Fruit fly (Drosophila melanogaster): Measurements from ENCODE around the gene CG4161.

CG4161 gene

dm6 chr2L:15441852-15442549 lies 8.9 kb downstream of the CG4161 start (continued):
- TF ChIP-seq CG7839 (tag; optimal IDR thresholded peaks at IDR 0.05) = peak; percentile 69
- no peak for TF ChIP-seq CG4404 (GFP tag; IDR thresholded peaks at IDR 0.05)
- no peak for TF ChIP-seq CG2129 (GFP tag; IDR thresholded peaks at IDR 0.05; ENCODE audit: partially characterized antibody)
- TF ChIP-seq CG4424 (GFP tag; optimal IDR thresholded peaks at IDR 0.05) = peak; percentile 0
- no peak for TF ChIP-seq CG1603 (tag; optimal IDR thresholded peaks at IDR 0.05)
- TF ChIP-seq Asciz (GFP tag; optimal IDR thresholded peaks at IDR 0.05) = peak; percentile 12
- TF ChIP-seq crp (GFP tag; optimal IDR thresholded peaks at IDR 0.05) = no peak
- peak; percentile 100 for TF ChIP-seq Hey (tag; optimal IDR thresholded peaks at IDR 0.05)
- no peak for TF ChIP-seq dan (GFP tag; IDR thresholded peaks at IDR 0.05)
- TF ChIP-seq CG3281 (GFP tag; optimal IDR thresholded peaks at IDR 0.05) = no peak
- TF ChIP-seq Optix (GFP tag; IDR thresholded peaks at IDR 0.05) = no peak
- TF ChIP-seq Lhr (GFP tag; optimal IDR thresholded peaks at IDR 0.05) = no peak
- peak; percentile 35 for TF ChIP-seq tap (tag; optimal IDR thresholded peaks at IDR 0.05)
- no peak for TF ChIP-seq Fer3 (tag; optimal IDR thresholded peaks at IDR 0.05)
- no peak for TF ChIP-seq gfzf (GFP tag; optimal IDR thresholded peaks at IDR 0.05)
- no peak for TF ChIP-seq Pdp1 (GFP tag; optimal IDR thresholded peaks at IDR 0.05)
- no peak for TF ChIP-seq CG1024 (GFP tag; IDR thresholded peaks at IDR 0.05)
- no peak for TF ChIP-seq CG10543 (GFP tag; optimal IDR thresholded peaks at IDR 0.05)
- TF ChIP-seq CG18619 (GFP tag; optimal IDR thresholded peaks at IDR 0.05) = no peak
- TF ChIP-seq psq (GFP tag; optimal IDR thresholded peaks at IDR 0.05) = no peak
- TF ChIP-seq br (optimal IDR thresholded peaks at IDR 0.05) = no peak
- TF ChIP-seq gcm (GFP tag; optimal IDR thresholded peaks at IDR 0.05) = peak; percentile 66
- TF ChIP-seq danr (GFP tag; IDR thresholded peaks at IDR 0.05) = no peak
- TF ChIP-seq CTCF (GFP tag; optimal IDR thresholded peaks at IDR 0.05) = no peak
- TF ChIP-seq chn (GFP tag; optimal IDR thresholded peaks at IDR 0.05) = no peak
- TF ChIP-seq CG14667 (GFP tag; IDR thresholded peaks at IDR 0.05) = no peak
- TF ChIP-seq wdn (GFP tag; IDR thresholded peaks at IDR 0.05) = no peak
- TF ChIP-seq CG9215 (GFP tag; IDR thresholded peaks at IDR 0.05) = no peak
- no peak for TF ChIP-seq slou (GFP tag; optimal IDR thresholded peaks at IDR 0.05)
- no peak for TF ChIP-seq H2.0 (GFP tag; IDR thresholded peaks at IDR 0.05)
- peak; percentile 78 for TF ChIP-seq CG12391 (tag; optimal IDR thresholded peaks at IDR 0.05)
- peak; percentile 34 for TF ChIP-seq nerfin-1 (tag; optimal IDR thresholded peaks at IDR 0.05)
- TF ChIP-seq CG18262 (tag; optimal IDR thresholded peaks at IDR 0.05) = peak; percentile 88
- no peak for TF ChIP-seq zfh2 (GFP tag; optimal IDR thresholded peaks at IDR 0.05)
- no peak for TF ChIP-seq CG1832 (GFP tag; optimal IDR thresholded peaks at IDR 0.05)
- peak; percentile 58 for TF ChIP-seq CG6254 (GFP tag; optimal IDR thresholded peaks at IDR 0.05)
- no peak for TF ChIP-seq Trl (optimal IDR thresholded peaks at IDR 0.05)
- TF ChIP-seq Trl (GFP tag; optimal IDR thresholded peaks at IDR 0.05) = no peak
- TF ChIP-seq Dad (GFP tag; optimal IDR thresholded peaks at IDR 0.05) = no peak
- no peak for TF ChIP-seq ttk (GFP tag; IDR thresholded peaks at IDR 0.05)
- no peak for TF ChIP-seq CG16813 (GFP tag; IDR thresholded peaks at IDR 0.05; ENCODE audit: partially characterized antibody)
- no peak for TF ChIP-seq chm (GFP tag; IDR thresholded peaks at IDR 0.05)
- no peak for TF ChIP-seq Meics (GFP tag; optimal IDR thresholded peaks at IDR 0.05)
- no peak for TF ChIP-seq cas (GFP tag; IDR thresholded peaks at IDR 0.05)
- TF ChIP-seq NFAT (GFP tag; IDR thresholded peaks at IDR 0.05) = no peak
- no peak for TF ChIP-seq Dip3 (GFP tag; optimal IDR thresholded peaks at IDR 0.05)
- peak; percentile 53 for TF ChIP-seq Ssrp (tag; optimal IDR thresholded peaks at IDR 0.05)
- TF ChIP-seq CG14710 (tag; optimal IDR thresholded peaks at IDR 0.05) = peak; percentile 79
- no peak for TF ChIP-seq Gug (GFP tag; IDR thresholded peaks at IDR 0.05)
- no peak for TF ChIP-seq Gsc (GFP tag; IDR thresholded peaks at IDR 0.05)
- TF ChIP-seq CG15479 (GFP tag; optimal IDR thresholded peaks at IDR 0.05) = no peak
- TF ChIP-seq btn (GFP tag; optimal IDR thresholded peaks at IDR 0.05) = no peak
